Worm (Caenorhabditis elegans): ENCODE results near the gene C31E10.6.

- TF ChIP-seq fos-1 (tag; optimal IDR thresholded peaks at IDR 0.05) = no peak
- no peak for TF ChIP-seq unc-62 (GFP tag; optimal IDR thresholded peaks at IDR 0.05)
- no peak for TF ChIP-seq fkh-2 (tag; optimal IDR thresholded peaks at IDR 0.05)
- no peak for TF ChIP-seq zag-1 (tag; optimal IDR thresholded peaks at IDR 0.05)
- no peak for TF ChIP-seq nhr-11 (tag; optimal IDR thresholded peaks at IDR 0.05)
- peak; percentile 24 for TF ChIP-seq lin-15B (tag; optimal IDR thresholded peaks at IDR 0.05)
- peak; percentile 31 for TF ChIP-seq nhr-25 (tag; optimal IDR thresholded peaks at IDR 0.05)
These were observed at the start of gene C31E10.6, which contains the start of gene C31E10.5 for ce11 chrX:13995803-13996388.

Data from whole organism, L3 larva.